Fruit fly (Drosophila melanogaster): ENCODE results near the gene PpD3.

The PpD3 gene

dm6 chr3R:9747272-9747874 lies 302 bp upstream of the PpD3 start, which contains the start of gene CG12948 (continued):
- TF ChIP-seq CG11093 (GFP tag; IDR thresholded peaks at IDR 0.05), result 0 out of 3 replicates have a peak, but pooled peaks have one; percentile 27
- peak; percentile 4 for TF ChIP-seq CG12104 (GFP tag; optimal IDR thresholded peaks at IDR 0.05)
- no peak for TF ChIP-seq CG11504 (tag; optimal IDR thresholded peaks at IDR 0.05)
- TF ChIP-seq Hey (tag; optimal IDR thresholded peaks at IDR 0.05), result no peak
- peak; percentile 11 for TF ChIP-seq ems (GFP tag; optimal IDR thresholded peaks at IDR 0.05)
- no peak for TF ChIP-seq rib (GFP tag; IDR thresholded peaks at IDR 0.05)
- 0 out of 3 replicates have a peak, but pooled peaks have one; percentile 40 for TF ChIP-seq CG34422 (GFP tag; IDR thresholded peaks at IDR 0.05)
- TF ChIP-seq CG15479 (GFP tag; optimal IDR thresholded peaks at IDR 0.05), result peak; percentile 46
- no peak for TF ChIP-seq NfI (GFP tag; optimal IDR thresholded peaks at IDR 0.05)
- no peak for TF ChIP-seq CG15601 (tag; optimal IDR thresholded peaks at IDR 0.05)
- TF ChIP-seq CG12391 (tag; optimal IDR thresholded peaks at IDR 0.05), result peak; percentile 70
- peak; percentile 64 for TF ChIP-seq NFAT (GFP tag; IDR thresholded peaks at IDR 0.05)
- TF ChIP-seq Trl (optimal IDR thresholded peaks at IDR 0.05), result no peak
- peak; percentile 52 for TF ChIP-seq Trl (GFP tag; optimal IDR thresholded peaks at IDR 0.05)
- TF ChIP-seq lmd (GFP tag; IDR thresholded peaks at IDR 0.05), result peak; percentile 45
- TF ChIP-seq CG13123 (GFP tag; optimal IDR thresholded peaks at IDR 0.05), result no peak
- no peak for TF ChIP-seq E2f1 (GFP tag; IDR thresholded peaks at IDR 0.05)
- no peak for TF ChIP-seq CG17912 (GFP tag; optimal IDR thresholded peaks at IDR 0.05)
- TF ChIP-seq B-H1 (GFP tag; IDR thresholded peaks at IDR 0.05), result no peak
- TF ChIP-seq D19B (GFP tag; optimal IDR thresholded peaks at IDR 0.05), result no peak
- peak; percentile 26; the same call in 1 of the 2 replicates for TF ChIP-seq Adf1 (GFP tag; IDR thresholded peaks at IDR 0.05)
- TF ChIP-seq maf-S (GFP tag; optimal IDR thresholded peaks at IDR 0.05), result peak; percentile 56
- no peak for TF ChIP-seq CG6254 (GFP tag; optimal IDR thresholded peaks at IDR 0.05)
- no peak for TF ChIP-seq ttk (GFP tag; IDR thresholded peaks at IDR 0.05)
- no peak for TF ChIP-seq br (optimal IDR thresholded peaks at IDR 0.05)
- TF ChIP-seq CG6654 (GFP tag; optimal IDR thresholded peaks at IDR 0.05), result no peak
- TF ChIP-seq slp2 (GFP tag; optimal IDR thresholded peaks at IDR 0.05), result peak; percentile 21
- peak; percentile 21 for TF ChIP-seq chn (GFP tag; optimal IDR thresholded peaks at IDR 0.05)
- TF ChIP-seq wek (GFP tag; optimal IDR thresholded peaks at IDR 0.05), result no peak
- TF ChIP-seq slbo (GFP tag; IDR thresholded peaks at IDR 0.05), result peak; percentile 67
- peak; percentile 11; the same call in 1 of the 2 replicates for TF ChIP-seq CG10366 (GFP tag; IDR thresholded peaks at IDR 0.05)
- peak; percentile 69 for TF ChIP-seq vvl (GFP tag; IDR thresholded peaks at IDR 0.05)
- TF ChIP-seq dm (GFP tag; optimal IDR thresholded peaks at IDR 0.05), result peak; percentile 22
- TF ChIP-seq Lpt (GFP tag; optimal IDR thresholded peaks at IDR 0.05), result no peak
- TF ChIP-seq dpn (GFP tag; optimal IDR thresholded peaks at IDR 0.05), result peak; percentile 46 to 52
- TF ChIP-seq CG12299 (tag; optimal IDR thresholded peaks at IDR 0.05), result no peak
- no peak for TF ChIP-seq gce (GFP tag; IDR thresholded peaks at IDR 0.05)
- TF ChIP-seq Dip2 (GFP tag; IDR thresholded peaks at IDR 0.05), result no peak
- TF ChIP-seq Hr78 (GFP tag; optimal IDR thresholded peaks at IDR 0.05), result no peak
- TF ChIP-seq MTF-1 (GFP tag; optimal IDR thresholded peaks at IDR 0.05; ENCODE audit: borderline replicate concordance), result no peak
- TF ChIP-seq CG30403 (GFP tag; optimal IDR thresholded peaks at IDR 0.05), result peak; percentile 72
- no peak for TF ChIP-seq ATbp (GFP tag; optimal IDR thresholded peaks at IDR 0.05)
- peak; percentile 90 for TF ChIP-seq chinmo (GFP tag; IDR thresholded peaks at IDR 0.05; ENCODE audit: partially characterized antibody)
- TF ChIP-seq sim (GFP tag; IDR thresholded peaks at IDR 0.05), result no peak
- no peak; the same call in 1 of the 2 replicates for TF ChIP-seq CG31441 (GFP tag; IDR thresholded peaks at IDR 0.05)
- TF ChIP-seq CG4730 (GFP tag; IDR thresholded peaks at IDR 0.05), result no peak
- peak; percentile 55 for TF ChIP-seq Sin3A (optimal IDR thresholded peaks at IDR 0.05)
- no peak for TF ChIP-seq cas (GFP tag; IDR thresholded peaks at IDR 0.05)
- no peak for TF ChIP-seq cato (GFP tag; optimal IDR thresholded peaks at IDR 0.05; ENCODE audit: borderline replicate concordance)
- no peak for TF ChIP-seq org-1 (GFP tag; optimal IDR thresholded peaks at IDR 0.05)
- TF ChIP-seq CG6272 (GFP tag; IDR thresholded peaks at IDR 0.05), result peak; percentile 46; the same call in 1 of the 2 replicates
- no peak for TF ChIP-seq Poxn (GFP tag; IDR thresholded peaks at IDR 0.05)

All from whole organism, embryonic.